Fruit fly (Drosophila melanogaster) whole organism, wandering third instar larva: Measurements from ENCODE around the gene grk.

Source experiments
- Abd-B ChIP-seq: fragments of >200 bp; optimal IDR thresholded peaks from 2 replicates; lab custom pipeline; 2017; ENCODE audit warnings: missing biosample characterization, missing genetic modification characterization
- CG32264 ChIP-seq: fragments of 200-800 bp; sonication (Bioruptor generic); optimal IDR thresholded peaks from 2 replicates; lab custom pipeline; 2016; ENCODE audit warnings: missing biosample characterization, missing genetic modification characterization
- CG9705 ChIP-seq: fragments of 200-800 bp; sonication (Bioruptor generic); optimal IDR thresholded peaks from 2 replicates; lab custom pipeline; 2018; ENCODE audit warnings: missing biosample characterization, mild to moderate bottlenecking, missing genetic modification characterization
- CrebA ChIP-seq: fragments of 200-800 bp; sonication (Bioruptor generic); optimal IDR thresholded peaks from 2 replicates; lab custom pipeline; 2016; ENCODE audit warnings: missing biosample characterization, mild to moderate bottlenecking, missing genetic modification characterization, borderline replicate concordance
- Dif ChIP-seq: fragments of 200-275, 200-300 bp; sonication (Bioruptor generic); optimal IDR thresholded peaks from 2 replicates; lab custom pipeline; 2018; ENCODE audit warnings: missing biosample characterization, missing genetic modification characterization; ENCODE audit not compliant: partially characterized antibody
- GATAd ChIP-seq: sonication (Bioruptor generic); optimal IDR thresholded peaks from 2 replicates; lab custom pipeline; 2016; ENCODE audit warnings: missing biosample characterization, missing genetic modification characterization
- HLH106 ChIP-seq: fragments of 200-800 bp; optimal IDR thresholded peaks from 3 replicates; lab custom pipeline; 2019; ENCODE audit warnings: missing biosample characterization, mild to moderate bottlenecking, missing genetic modification characterization, moderate library complexity
- Hnf4 ChIP-seq: fragments of 200-800 bp; sonication (Bioruptor generic); optimal IDR thresholded peaks from 2 replicates; lab custom pipeline; 2016; ENCODE audit warnings: missing biosample characterization, mild to moderate bottlenecking, missing genetic modification characterization
- Hr78 ChIP-seq: fragments of >200 bp; optimal IDR thresholded peaks from 2 replicates; lab custom pipeline; 2017; ENCODE audit warnings: missing biosample characterization, missing genetic modification characterization
- Hr83 ChIP-seq: fragments of 200-300 bp; sonication (Bioruptor generic); optimal IDR thresholded peaks from 2 replicates; lab custom pipeline; 2016; ENCODE audit warnings: missing biosample characterization, mild to moderate bottlenecking, missing genetic modification characterization, moderate library complexity; ENCODE audit not compliant: poor library complexity, severe bottlenecking
- Jra ChIP-seq: sonication (Bioruptor generic); optimal IDR thresholded peaks from 2 replicates; lab custom pipeline; 2016; ENCODE audit warnings: missing biosample characterization, missing genetic modification characterization
- Mio ChIP-seq: sonication (Bioruptor generic); optimal IDR thresholded peaks from 2 replicates; lab custom pipeline; 2016; ENCODE audit warnings: missing biosample characterization, missing genetic modification characterization
- N ChIP-seq: fragments of >200 bp; optimal IDR thresholded peaks from 2 replicates; lab custom pipeline; 2018; ENCODE audit warnings: missing biosample characterization, missing external identifiers, missing genetic modification characterization
- OdsH ChIP-seq: fragments of 200-800 bp; sonication (Bioruptor generic); optimal IDR thresholded peaks from 2 replicates; lab custom pipeline; 2016; ENCODE audit warnings: missing biosample characterization, mild to moderate bottlenecking, missing genetic modification characterization
- Rel ChIP-seq, 2 experiments: fragments of 200-800 bp; sonication (Bioruptor generic) in 1 of 2; optimal IDR thresholded peaks; 2 replicates in 1 of 2; 3 replicates in 1 of 2; lab custom pipeline; 2016 to 2019; ENCODE audit warnings: mild to moderate bottlenecking in 2 of 2, missing biosample characterization in 2 of 2, missing genetic modification characterization in 2 of 2, moderate library complexity in 1 of 2
- Sp1 ChIP-seq: fragments of 200-800 bp; sonication (Bioruptor generic); optimal IDR thresholded peaks from 3 replicates; lab custom pipeline; 2019; ENCODE audit warnings: missing biosample characterization, mild to moderate bottlenecking, missing genetic modification characterization, moderate library complexity
- Vsx2 ChIP-seq: fragments of 200-300, 225-300 bp; sonication (Bioruptor generic); optimal IDR thresholded peaks from 2 replicates; lab custom pipeline; 2018; ENCODE audit warnings: missing biosample characterization, missing genetic modification characterization; ENCODE audit not compliant: partially characterized antibody
- br ChIP-seq: fragments of 200-800 bp; sonication (Bioruptor generic); optimal IDR thresholded peaks from 2 replicates; lab custom pipeline; 2016; ENCODE audit warnings: missing biosample characterization, missing genetic modification characterization
- brk ChIP-seq: fragments of 200-800 bp; sonication (Bioruptor generic); optimal IDR thresholded peaks from 2 replicates; lab custom pipeline; 2016; ENCODE audit warnings: missing biosample characterization, mild to moderate bottlenecking, missing genetic modification characterization
- dl ChIP-seq, 2 experiments: fragments of 175-275, 200-275 bp in 1 of 2; fragments of 200-275 bp in 1 of 2; sonication (Bioruptor generic); optimal IDR thresholded peaks; lab custom pipeline; 2018; ENCODE audit warnings: mild to moderate bottlenecking in 2 of 2, missing biosample characterization in 2 of 2, missing genetic modification characterization in 2 of 2, moderate library complexity in 2 of 2; ENCODE audit not compliant: partially characterized antibody in 2 of 2, insufficient read depth in 1 of 2
- dmrt93B ChIP-seq: fragments of 200-800 bp; sonication (Bioruptor generic); optimal IDR thresholded peaks from 2 replicates; lab custom pipeline; 2018; ENCODE audit warnings: missing biosample characterization, mild to moderate bottlenecking, missing genetic modification characterization
- dsf ChIP-seq: sonication (Bioruptor generic); optimal IDR thresholded peaks from 2 replicates; lab custom pipeline; 2016; ENCODE audit warnings: missing biosample characterization, missing genetic modification characterization, borderline replicate concordance
- ey ChIP-seq: fragments of 200-800 bp; sonication (Bioruptor generic); optimal IDR thresholded peaks from 2 replicates; lab custom pipeline; 2016; ENCODE audit warnings: missing biosample characterization, missing genetic modification characterization
- foxo ChIP-seq, 2 experiments: fragments of 200-800 bp; sonication (Bioruptor generic); optimal IDR thresholded peaks; 2 replicates in 1 of 2; 3 replicates in 1 of 2; lab custom pipeline; 2016 to 2017; ENCODE audit warnings: missing biosample characterization in 2 of 2, missing genetic modification characterization in 2 of 2
- fru ChIP-seq: fragments of 200-800 bp; sonication (Bioruptor generic); optimal IDR thresholded peaks from 3 replicates; lab custom pipeline; 2016; ENCODE audit warnings: missing biosample characterization, mild to moderate bottlenecking, missing genetic modification characterization
- h ChIP-seq: fragments of 200-800 bp; sonication (Bioruptor generic); optimal IDR thresholded peaks from 3 replicates; lab custom pipeline; 2016; ENCODE audit warnings: missing biosample characterization, mild to moderate bottlenecking, missing genetic modification characterization
- jim ChIP-seq: fragments of 175-275, 200-325 bp; sonication (Bioruptor generic); optimal IDR thresholded peaks from 2 replicates; lab custom pipeline; 2016; ENCODE audit warnings: missing biosample characterization, mild to moderate bottlenecking, missing genetic modification characterization
- lola ChIP-seq: fragments of >200 bp; optimal IDR thresholded peaks from 2 replicates; lab custom pipeline; 2017; ENCODE audit warnings: missing biosample characterization, missing genetic modification characterization
- pan ChIP-seq: fragments of >200 bp; optimal IDR thresholded peaks from 2 replicates; lab custom pipeline; 2017
- psq ChIP-seq: fragments of 200-800 bp; sonication (Bioruptor generic); optimal IDR thresholded peaks from 3 replicates; lab custom pipeline; 2017; ENCODE audit warnings: missing biosample characterization, mild to moderate bottlenecking, missing genetic modification characterization, moderate library complexity
- rgr ChIP-seq: fragments of 200-800 bp; sonication (Bioruptor generic); optimal IDR thresholded peaks from 3 replicates; lab custom pipeline; 2016; ENCODE audit warnings: missing biosample characterization, mild to moderate bottlenecking, missing genetic modification characterization
- sage ChIP-seq: fragments of 200-800 bp; sonication (Bioruptor generic); optimal IDR thresholded peaks from 2 replicates; lab custom pipeline; 2016; ENCODE audit warnings: missing biosample characterization, mild to moderate bottlenecking, missing genetic modification characterization
- sv ChIP-seq: fragments of 200-800 bp; sonication (Bioruptor generic); optimal IDR thresholded peaks from 3 replicates; lab custom pipeline; 2016; ENCODE audit warnings: missing biosample characterization, missing genetic modification characterization
- tai ChIP-seq: sonication (Bioruptor generic); optimal IDR thresholded peaks from 2 replicates; lab custom pipeline; 2016; ENCODE audit warnings: missing biosample characterization, missing genetic modification characterization
- usp ChIP-seq: fragments of >200 bp; optimal IDR thresholded peaks from 2 replicates; lab custom pipeline; 2017; ENCODE audit warnings: missing biosample characterization, missing genetic modification characterization
- woc ChIP-seq: sonication (Bioruptor generic); optimal IDR thresholded peaks from 2 replicates; lab custom pipeline; 2016; ENCODE audit warnings: missing biosample characterization, mild to moderate bottlenecking, missing genetic modification characterization

Gene grk

DNA sequence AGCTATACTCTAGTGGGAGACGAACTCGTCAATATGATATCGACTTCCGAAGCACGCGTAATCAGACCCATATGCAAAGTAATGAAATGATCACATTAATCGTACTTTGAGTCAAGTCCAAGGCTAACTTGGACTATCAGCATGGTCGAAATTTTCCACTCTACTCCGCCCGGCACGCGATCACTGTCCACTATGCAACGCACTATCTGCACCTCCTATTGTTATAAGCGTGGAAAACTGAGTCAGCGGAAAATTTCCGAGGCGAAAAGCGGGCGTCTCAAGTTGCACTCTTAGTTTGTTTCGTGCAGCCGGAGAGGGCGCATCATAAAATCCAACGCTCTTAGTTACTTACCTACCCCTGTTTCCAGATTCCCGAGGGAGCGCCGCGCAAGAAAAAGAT lies 47.5 kb downstream of the grk start:
- no peak for TF ChIP-seq Hr78 (GFP tag; lab: Kevin White, UChicago)
- TF ChIP-seq dl (GFP tag; optimal IDR thresholded peaks at IDR 0.05; lab: Kevin White, UChicago; ENCODE audit: insufficient read depth in 1 of 2, partially characterized antibody in 2 of 2) = no peak
- TF ChIP-seq CG9705 (GFP tag; lab: Kevin White, UChicago) = no peak
- no peak for TF ChIP-seq CrebA (GFP tag; lab: Kevin White, UChicago)
- TF ChIP-seq psq = no peak
- TF ChIP-seq sv (GFP tag; lab: Kevin White, UChicago) = no peak

DNA sequence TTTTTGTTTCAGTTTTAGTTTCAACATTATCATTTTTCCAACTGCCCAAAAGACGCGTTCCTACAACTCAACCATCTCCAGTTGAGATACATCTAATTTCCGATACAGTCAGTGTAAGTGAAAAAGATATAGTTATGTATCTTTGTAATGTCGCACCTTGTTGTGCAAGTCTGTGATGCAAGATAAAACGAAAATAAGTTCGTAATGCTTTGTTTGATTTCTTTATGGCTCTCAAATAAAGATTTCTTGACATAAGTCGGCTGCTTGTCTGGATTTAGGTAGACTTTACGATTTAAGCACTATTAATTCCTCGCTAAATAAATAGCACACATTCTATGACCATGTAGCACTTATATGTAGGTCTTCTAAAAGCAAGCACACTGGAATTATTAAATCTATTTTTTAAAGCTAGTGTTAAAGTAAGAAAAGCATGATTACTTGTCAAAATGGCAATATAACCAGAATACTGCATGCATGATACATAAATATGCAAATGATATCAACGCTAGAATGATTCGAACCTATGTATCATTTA lies 48.3 kb downstream of the grk start:
- no peak for TF ChIP-seq ey
- no peak for TF ChIP-seq h
- TF ChIP-seq jim (GFP tag; lab: Kevin White, UChicago) = no peak
- TF ChIP-seq sage (GFP tag; lab: Kevin White, UChicago) = no peak
- TF ChIP-seq dsf (GFP tag; lab: Kevin White, UChicago) = no peak
- no peak for TF ChIP-seq usp (GFP tag; lab: Kevin White, UChicago)
- no peak for TF ChIP-seq tai (GFP tag; lab: Kevin White, UChicago)
- no peak for TF ChIP-seq Vsx2
- TF ChIP-seq CG9705 (GFP tag; lab: Kevin White, UChicago) = no peak
- TF ChIP-seq pan = no peak
- no peak for TF ChIP-seq Hr78 (GFP tag; lab: Kevin White, UChicago)
- no peak for TF ChIP-seq CrebA (GFP tag; lab: Kevin White, UChicago)
- no peak for TF ChIP-seq Dif (GFP tag; lab: Kevin White, UChicago)
- no peak for TF ChIP-seq dmrt93B (GFP tag; lab: Kevin White, UChicago)

DNA sequence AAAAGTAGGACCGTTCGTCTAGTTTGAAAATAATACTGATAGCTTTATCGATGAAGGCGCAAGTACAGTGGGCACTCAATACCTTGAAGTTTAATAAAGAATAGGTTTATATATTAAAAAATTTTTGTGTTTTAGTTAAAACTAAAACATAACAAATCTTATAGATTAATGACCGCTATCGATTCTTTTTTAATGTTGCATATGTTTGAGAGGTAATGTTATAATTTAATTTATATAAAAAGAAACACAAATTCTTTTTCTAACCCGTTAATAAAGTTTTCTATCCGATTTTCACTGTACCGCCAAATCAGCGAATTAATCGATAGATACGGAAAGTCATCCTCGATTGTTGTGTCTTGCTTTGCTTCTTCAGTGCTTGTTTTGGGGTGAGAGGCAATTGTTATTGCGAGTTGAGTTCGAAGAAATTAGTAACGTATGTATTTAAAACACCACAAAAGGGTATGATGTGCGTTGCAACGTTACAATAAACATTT lies 49.2 kb downstream of the grk start, which contains the start of the genes Dad1 and CG13384:
TSS of gene Dad1 (minus strand) at position 30 of the 494 bp plus-strand sequence.
TSS of gene CG13384 (plus strand) at position 348 of the 494 bp plus-strand sequence.
- TF ChIP-seq CG32264 (peak; percentile 32), OdsH (peak; percentile 94), Mio (peak; percentile 42), GATAd (GFP tag; lab: Kevin White, UChicago) (peak; percentile 65), Rel (GFP tag; optimal IDR thresholded peaks at IDR 0.05; lab: Kevin White, UChicago) (peak; percentile 70), Rel (tag; optimal IDR thresholded peaks at IDR 0.05; lab: Kevin White, UChicago) (peak; percentile 85), Hr83 (GFP tag; lab: Kevin White, UChicago) (peak; percentile 28), sage (GFP tag; lab: Kevin White, UChicago) (peak; percentile 83), sv (GFP tag; lab: Kevin White, UChicago) (peak; percentile 88), HLH106 (tag; lab: Kevin White, UChicago) (peak; percentile 97), CG9705 (GFP tag; lab: Kevin White, UChicago) (peak; percentile 90), dl (GFP tag; optimal IDR thresholded peaks at IDR 0.05; lab: Kevin White, UChicago; ENCODE audit: insufficient read depth in 1 of 2, partially characterized antibody in 2 of 2) (no peak), Jra (GFP tag; lab: Kevin White, UChicago) (peak; percentile 84), dmrt93B (GFP tag; lab: Kevin White, UChicago) (peak; percentile 90), Hr78 (GFP tag; lab: Kevin White, UChicago) (no peak), fru (peak; percentile 92), jim (GFP tag; lab: Kevin White, UChicago) (no peak), Sp1 (GFP tag; lab: Kevin White, UChicago) (peak; percentile 96), h (peak; percentile 94), woc (GFP tag; lab: Kevin White, UChicago) (peak; percentile 92), brk (GFP tag; lab: Kevin White, UChicago) (peak; percentile 94), rgr (GFP tag; lab: Kevin White, UChicago) (peak; percentile 93), psq (peak; percentile 93), Hnf4 (GFP tag; lab: Kevin White, UChicago) (peak; percentile 85), tai (GFP tag; lab: Kevin White, UChicago) (peak; percentile 90), N (no peak), br (GFP tag; lab: Kevin White, UChicago) (peak; percentile 82), lola (GFP tag; lab: Kevin White, UChicago) (no peak), Abd-B (GFP tag; lab: Kevin White, UChicago) (no peak), dsf (GFP tag; lab: Kevin White, UChicago) (peak; percentile 82), ey (peak; percentile 82), foxo (GFP tag; optimal IDR thresholded peaks at IDR 0.05; lab: Kevin White, UChicago) (peak in 1 of 2 experiments; percentile 95), Dif (GFP tag; lab: Kevin White, UChicago) (no peak)
